Worm (Caenorhabditis elegans) whole organism, late embryonic: ENCODE measurements around the gene K08F4.3.

Source experiments
- C38D4.7 ChIP-seq: fragments of 200-800 bp; sonication (Bioruptor generic); optimal IDR thresholded peaks from 2 replicates; lab custom pipeline; 2018; ENCODE audit warnings: mild to moderate bottlenecking, missing genetic modification characterization, moderate library complexity, missing compliant biosample characterization
- K02D7.2 ChIP-seq: sonication (generic microtip); optimal IDR thresholded peaks from 2 replicates; lab custom pipeline; 2017; ENCODE audit warnings: mild to moderate bottlenecking, missing genetic modification characterization, missing compliant biosample characterization
- T23F11.4 ChIP-seq: fragments of 200-800 bp; sonication (Bioruptor generic); optimal IDR thresholded peaks from 2 replicates; lab custom pipeline; 2018; ENCODE audit warnings: mild to moderate bottlenecking, missing genetic modification characterization, missing compliant biosample characterization
- Y22D7AL.16 ChIP-seq: sonication (generic microtip); optimal IDR thresholded peaks from 2 replicates; lab custom pipeline; 2016; ENCODE audit warnings: missing genetic modification characterization, missing compliant biosample characterization
- ahr-1 ChIP-seq: sonication (generic microtip); optimal IDR thresholded peaks from 2 replicates; lab custom pipeline; 2016; ENCODE audit warnings: missing genetic modification characterization, missing compliant biosample characterization
- ama-1 ChIP-seq: fragments of 150-350 bp; optimal IDR thresholded peaks from 2 replicates; lab custom pipeline; 2014
- ceh-18 ChIP-seq: sonication (generic microtip); optimal IDR thresholded peaks from 2 replicates; lab custom pipeline; 2016; ENCODE audit warnings: missing genetic modification characterization, missing compliant biosample characterization
- ceh-22 ChIP-seq: sonication (generic microtip); optimal IDR thresholded peaks from 2 replicates; lab custom pipeline; 2017; ENCODE audit warnings: missing biosample characterization, missing genetic modification characterization
- ceh-31 ChIP-seq: sonication (generic microtip); optimal IDR thresholded peaks from 2 replicates; lab custom pipeline; 2016; ENCODE audit warnings: missing genetic modification characterization, missing compliant biosample characterization
- ceh-34 ChIP-seq: sonication (generic microtip); optimal IDR thresholded peaks from 2 replicates; lab custom pipeline; 2016; ENCODE audit warnings: mild to moderate bottlenecking, missing genetic modification characterization, missing compliant biosample characterization
- ceh-48 ChIP-seq: sonication (generic microtip); optimal IDR thresholded peaks from 2 replicates; lab custom pipeline; 2016; ENCODE audit warnings: missing genetic modification characterization, inconsistent platforms, missing compliant biosample characterization
- che-1 ChIP-seq: sonication (generic microtip); optimal IDR thresholded peaks from 2 replicates; lab custom pipeline; 2016; ENCODE audit warnings: mild to moderate bottlenecking, missing genetic modification characterization, missing compliant biosample characterization
- dve-1 ChIP-seq: sonication (generic microtip); optimal IDR thresholded peaks from 2 replicates; lab custom pipeline; 2017; ENCODE audit warnings: antibody characterized with exemption, mild to moderate bottlenecking, missing genetic modification characterization, missing compliant biosample characterization
- elt-4 ChIP-seq: sonication (generic microtip); optimal IDR thresholded peaks from 2 replicates; lab custom pipeline; 2016; ENCODE audit warnings: missing genetic modification characterization, missing compliant biosample characterization
- eyg-1 ChIP-seq: sonication (generic microtip); optimal IDR thresholded peaks from 2 replicates; lab custom pipeline; 2016; ENCODE audit warnings: missing genotype, missing genetic modification characterization, missing compliant biosample characterization
- fax-1 ChIP-seq: sonication (generic microtip); optimal IDR thresholded peaks from 2 replicates; lab custom pipeline; 2016; ENCODE audit warnings: missing genotype, missing genetic modification characterization, missing compliant biosample characterization
- fkh-10 ChIP-seq: fragments of 150-350 bp; optimal IDR thresholded peaks from 2 replicates; lab custom pipeline; 2014; ENCODE audit warnings: missing biosample characterization, missing genetic modification reagents, missing genetic modification characterization
- fkh-6 ChIP-seq: sonication (generic microtip); optimal IDR thresholded peaks from 2 replicates; lab custom pipeline; 2016; ENCODE audit warnings: missing genetic modification characterization, missing compliant biosample characterization
- gmeb-2 ChIP-seq: sonication (generic microtip); optimal IDR thresholded peaks from 2 replicates; lab custom pipeline; 2016; ENCODE audit warnings: missing genetic modification characterization, inconsistent platforms, missing compliant biosample characterization
- hlh-13 ChIP-seq: fragments of 200-800 bp; sonication (Bioruptor generic); optimal IDR thresholded peaks from 2 replicates; lab custom pipeline; 2018; ENCODE audit warnings: mild to moderate bottlenecking, missing genetic modification characterization, missing compliant biosample characterization
- hlh-6 ChIP-seq: sonication (generic microtip); optimal IDR thresholded peaks from 2 replicates; lab custom pipeline; 2016; ENCODE audit warnings: missing genotype, missing genetic modification characterization, missing compliant biosample characterization
- mec-3 ChIP-seq: sonication (generic microtip); optimal IDR thresholded peaks from 2 replicates; lab custom pipeline; 2016; ENCODE audit warnings: borderline replicate concordance, missing genetic modification characterization, missing compliant biosample characterization
- nfya-1 ChIP-seq: sonication (generic microtip); optimal IDR thresholded peaks from 2 replicates; lab custom pipeline; 2017; ENCODE audit warnings: missing genetic modification characterization, mild to moderate bottlenecking, missing compliant biosample characterization, antibody characterized with exemption, moderate library complexity
- nhr-232 ChIP-seq: sonication (generic microtip); optimal IDR thresholded peaks from 2 replicates; lab custom pipeline; 2016; ENCODE audit warnings: missing genetic modification characterization, missing compliant biosample characterization
- odd-2 ChIP-seq: sonication (generic microtip); optimal IDR thresholded peaks from 2 replicates; lab custom pipeline; 2017; ENCODE audit warnings: antibody characterized with exemption, mild to moderate bottlenecking, missing genetic modification characterization, missing compliant biosample characterization
- pat-9 ChIP-seq: fragments of 200-800 bp; sonication (Bioruptor generic); optimal IDR thresholded peaks from 2 replicates; lab custom pipeline; 2018; ENCODE audit warnings: mild to moderate bottlenecking, missing genetic modification characterization, moderate library complexity, missing compliant biosample characterization
- pax-1 ChIP-seq: fragments of 150-350 bp; optimal IDR thresholded peaks from 2 replicates; lab custom pipeline; 2014; ENCODE audit warnings: missing biosample characterization, missing genetic modification characterization
- pha-4 ChIP-seq: fragments of 150-350 bp; optimal IDR thresholded peaks from 2 replicates; lab custom pipeline; 2018; ENCODE audit warnings: missing biosample characterization, missing genetic modification reagents, missing genetic modification characterization
- pqm-1 ChIP-seq: sonication (generic microtip); optimal IDR thresholded peaks from 2 replicates; lab custom pipeline; 2016; ENCODE audit warnings: missing genetic modification characterization, missing compliant biosample characterization
- pros-1 ChIP-seq: fragments of 150-350 bp; optimal IDR thresholded peaks from 2 replicates; lab custom pipeline; 2014; ENCODE audit warnings: missing biosample characterization, missing genetic modification reagents, missing genetic modification characterization
- ref-2 ChIP-seq: sonication (generic microtip); optimal IDR thresholded peaks from 2 replicates; lab custom pipeline; 2016; ENCODE audit warnings: missing genetic modification characterization, missing compliant biosample characterization
- rnt-1 ChIP-seq: sonication (generic microtip); optimal IDR thresholded peaks from 2 replicates; lab custom pipeline; 2016; ENCODE audit warnings: missing genetic modification characterization, missing compliant biosample characterization
- sdc-2 ChIP-seq: sonication (generic microtip); optimal IDR thresholded peaks from 2 replicates; lab custom pipeline; 2016; ENCODE audit warnings: missing genotype, missing genetic modification characterization, missing compliant biosample characterization
- sox-2 ChIP-seq: fragments of 200-800 bp; sonication (Bioruptor generic); IDR thresholded peaks from 2 replicates; pipeline ENCODE4 v1.3.6; 2022; ENCODE audit warnings: missing genetic modification reagents, missing genetic modification characterization, missing compliant biosample characterization
- sox-4 ChIP-seq: sonication (generic microtip); optimal IDR thresholded peaks from 2 replicates; lab custom pipeline; 2017; ENCODE audit warnings: mild to moderate bottlenecking, missing genetic modification characterization, inconsistent platforms, missing compliant biosample characterization
- unc-42 ChIP-seq: sonication (generic microtip); optimal IDR thresholded peaks from 2 replicates; lab custom pipeline; 2016; ENCODE audit warnings: missing genotype, missing genetic modification characterization, missing compliant biosample characterization
- zip-5 ChIP-seq: sonication (generic microtip); optimal IDR thresholded peaks from 2 replicates; lab custom pipeline; 2016; ENCODE audit warnings: missing genetic modification characterization, missing compliant biosample characterization
- ztf-16 ChIP-seq: sonication (generic microtip); optimal IDR thresholded peaks from 2 replicates; lab custom pipeline; 2017; ENCODE audit warnings: missing genetic modification characterization, missing compliant biosample characterization

Gene K08F4.3

DNA sequence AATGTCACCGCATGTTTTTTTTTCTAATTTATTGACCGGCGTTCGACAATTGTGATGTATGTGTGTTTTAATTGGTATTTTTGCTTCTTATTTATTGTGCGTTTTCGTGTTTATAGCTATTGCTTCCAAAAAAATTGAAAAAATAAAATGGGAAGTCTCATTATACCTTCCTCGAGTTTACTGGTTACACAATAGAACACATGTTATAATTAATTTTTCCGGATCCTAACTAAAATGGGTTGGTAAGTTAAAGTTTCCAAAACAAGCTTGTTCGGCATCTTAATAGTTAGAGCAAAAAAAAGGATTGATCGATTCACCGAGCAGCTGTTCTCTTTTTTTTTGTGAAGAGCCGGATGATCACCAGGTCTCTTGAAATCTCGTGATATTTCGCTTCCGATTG lies 26.4 kb downstream of the K08F4.3 start, which contains the start of gene ttr-54:
ttr-54 (plus strand) TSS at position 301 of the 400 bp plus-strand sequence.
- TF ChIP-seq hlh-6, result no peak
- TF ChIP-seq ceh-48 (tag; lab: Kevin White, UChicago), result no peak
- no peak for TF ChIP-seq ama-1
- TF ChIP-seq nhr-232, result no peak
- no peak for TF ChIP-seq eyg-1 (tag; lab: Kevin White, UChicago)
- TF ChIP-seq ceh-22 (tag; lab: Kevin White, UChicago), result no peak
- no peak for TF ChIP-seq fkh-10 (GFP tag; lab: Kevin White, UChicago)
- TF ChIP-seq pax-1 (tag; lab: Kevin White, UChicago), result no peak
- TF ChIP-seq pha-4, result no peak
- no peak for TF ChIP-seq Y22D7AL.16
- no peak for TF ChIP-seq pros-1 (tag; lab: Kevin White, UChicago)
- TF ChIP-seq dve-1 (tag; lab: Kevin White, UChicago), result no peak
- TF ChIP-seq K02D7.2 (tag; lab: Kevin White, UChicago), result no peak
- TF ChIP-seq unc-42 (tag; lab: Kevin White, UChicago), result no peak
- no peak for TF ChIP-seq odd-2
- TF ChIP-seq sdc-2, result no peak
- TF ChIP-seq ahr-1, result no peak
- no peak for TF ChIP-seq ceh-34
- no peak for TF ChIP-seq ref-2 (tag; lab: Kevin White, UChicago)
- TF ChIP-seq ceh-31 (tag; lab: Kevin White, UChicago), result no peak

- no peak for TF ChIP-seq elt-4 (tag; lab: Kevin White, UChicago)
- TF ChIP-seq pros-1 (tag; lab: Kevin White, UChicago), result no peak
- TF ChIP-seq ref-2 (tag; lab: Kevin White, UChicago), result no peak
- TF ChIP-seq rnt-1, result no peak
- TF ChIP-seq gmeb-2, result no peak
- TF ChIP-seq pat-9, result no peak
- no peak for TF ChIP-seq T23F11.4 (GFP tag; lab: Kevin White, UChicago)
- TF ChIP-seq pqm-1, result no peak
- no peak for TF ChIP-seq mec-3 (tag; lab: Kevin White, UChicago)
- TF ChIP-seq ceh-31 (tag; lab: Kevin White, UChicago), result no peak
- no peak for TF ChIP-seq ztf-16
- no peak for TF ChIP-seq sox-2 (GFP tag; lab: Robert Waterston, UW)
- no peak for TF ChIP-seq zip-5
- TF ChIP-seq nfya-1 (tag; lab: Kevin White, UChicago), result no peak
- TF ChIP-seq ahr-1, result no peak
- TF ChIP-seq hlh-13 (GFP tag; lab: Kevin White, UChicago), result no peak
- TF ChIP-seq nhr-232, result no peak
These were observed 28.0 kb downstream of the K08F4.3 start for ce11 chrIV:10157034-10157433.

- TF ChIP-seq ceh-22 (tag; lab: Kevin White, UChicago) (no peak), ceh-18 (no peak), pros-1 (tag; lab: Kevin White, UChicago) (no peak), mec-3 (tag; lab: Kevin White, UChicago) (no peak), nhr-232 (no peak), che-1 (tag; lab: Kevin White, UChicago) (no peak), pax-1 (tag; lab: Kevin White, UChicago) (no peak)
These were observed 28.5 kb downstream of the K08F4.3 start, which contains the start of gene ttr-53 for ce11 chrIV:10157489-10158088. Gene ttr-53, plus strand, starts transcription at chrIV:10158038.

DNA sequence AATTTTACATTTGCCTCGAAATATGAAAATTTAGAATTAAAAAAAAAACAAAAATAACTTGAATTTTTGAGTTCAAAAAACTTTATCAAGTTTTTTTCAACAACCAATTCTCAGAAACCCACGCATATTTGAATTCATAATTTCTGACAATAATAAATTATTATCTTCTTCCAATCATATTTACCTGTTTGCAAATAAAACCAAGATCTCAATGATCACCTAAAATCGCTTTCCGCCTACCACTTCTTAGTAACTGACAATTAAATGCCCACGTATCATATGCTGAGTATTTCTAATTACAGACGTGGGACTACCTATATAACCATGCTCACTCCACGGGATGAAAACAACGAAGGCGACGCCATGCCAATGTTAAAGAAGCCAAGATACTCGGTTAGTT lies 32.6 kb downstream of the K08F4.3 start, which contains the start of gene pps-1:
pps-1 (plus strand) TSS at position 301 of the 400 bp plus-strand sequence.
- TF ChIP-seq fax-1, result no peak
- no peak for TF ChIP-seq sox-4 (tag; lab: Kevin White, UChicago)
- no peak for TF ChIP-seq C38D4.7
- no peak for TF ChIP-seq ahr-1
- TF ChIP-seq fkh-6 (tag; lab: Kevin White, UChicago), result no peak
- no peak for TF ChIP-seq sdc-2
